Fruit fly (Drosophila melanogaster): ENCODE measurements around the gene CG7606.

The CG7606 gene

DNA sequence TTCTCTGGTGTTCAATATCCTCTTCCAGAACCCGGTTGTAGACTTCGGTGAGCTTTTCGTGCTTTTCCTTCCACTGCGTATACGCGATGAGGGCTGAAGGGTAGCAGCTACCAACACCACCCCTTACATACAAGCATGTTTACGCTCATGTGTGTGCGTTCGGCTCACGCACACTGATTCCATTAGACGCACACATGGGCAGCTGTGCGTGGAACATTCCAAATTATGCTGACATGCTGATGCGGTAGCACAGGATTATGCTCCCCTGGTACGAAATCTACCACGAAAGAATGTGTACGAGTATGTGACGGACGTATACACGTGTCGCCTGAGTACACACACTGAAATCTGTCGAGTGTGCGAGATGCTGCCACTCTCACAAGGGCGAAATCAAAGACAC lies 7.4 kb downstream of the CG7606 start (continued):
- TF ChIP-seq Stat92E (GFP tag; optimal IDR thresholded peaks at IDR 0.05) = no peak
- no peak for TF ChIP-seq wdn (GFP tag; IDR thresholded peaks at IDR 0.05)
- peak; percentile 7 for TF ChIP-seq pfk (GFP tag; optimal IDR thresholded peaks at IDR 0.05)
- peak; percentile 23; the same call in 1 of the 2 replicates for TF ChIP-seq amos (GFP tag; IDR thresholded peaks at IDR 0.05; ENCODE audit: partially characterized antibody)
- no peak for TF ChIP-seq hb (GFP tag; IDR thresholded peaks at IDR 0.05; ENCODE audit: partially characterized antibody)
- TF ChIP-seq CoRest (tag; optimal IDR thresholded peaks at IDR 0.05) = no peak
- TF ChIP-seq twi (tag; optimal IDR thresholded peaks at IDR 0.05) = peak; percentile 94
- TF ChIP-seq Sin3A (optimal IDR thresholded peaks at IDR 0.05) = no peak
- TF ChIP-seq CG12219 (GFP tag; optimal IDR thresholded peaks at IDR 0.05) = no peak
- peak; percentile 76 for TF ChIP-seq HLHmδ (GFP tag; optimal IDR thresholded peaks at IDR 0.05)
- TF ChIP-seq Poxn (GFP tag; IDR thresholded peaks at IDR 0.05) = no peak
- TF ChIP-seq CG2712 (tag; optimal IDR thresholded peaks at IDR 0.05) = no peak
- TF ChIP-seq Rfx (GFP tag; IDR thresholded peaks at IDR 0.05) = 0 out of 2 replicates have a peak, but pooled peaks have one; percentile 12
- no peak for TF ChIP-seq emc (GFP tag; optimal IDR thresholded peaks at IDR 0.05)
- 0 out of 3 replicates have a peak, but pooled peaks have one; percentile 14 for TF ChIP-seq HLH4C (GFP tag; IDR thresholded peaks at IDR 0.05; ENCODE audit: partially characterized antibody)
- peak; percentile 48 for TF ChIP-seq kni (GFP tag; optimal IDR thresholded peaks at IDR 0.05)
- TF ChIP-seq CG10274 (GFP tag; optimal IDR thresholded peaks at IDR 0.05) = no peak
- no peak for TF ChIP-seq Mrtf (GFP tag; IDR thresholded peaks at IDR 0.05)
- no peak for TF ChIP-seq CG10462 (GFP tag; optimal IDR thresholded peaks at IDR 0.05)
- TF ChIP-seq Kr (GFP tag; optimal IDR thresholded peaks at IDR 0.05) = peak; percentile 30
- peak; percentile 18 for TF ChIP-seq chn (GFP tag; optimal IDR thresholded peaks at IDR 0.05)
- TF ChIP-seq Dek (tag; optimal IDR thresholded peaks at IDR 0.05) = peak; percentile 23
- TF ChIP-seq tx (GFP tag; optimal IDR thresholded peaks at IDR 0.05) = no peak
- peak; percentile 66; the same call in 1 of the 2 replicates for TF ChIP-seq Bgb (GFP tag; IDR thresholded peaks at IDR 0.05; ENCODE audit: partially characterized antibody)
- no peak for TF ChIP-seq croc (GFP tag; conservative IDR thresholded peaks at IDR 0.05)
- TF ChIP-seq CG5953 (GFP tag; IDR thresholded peaks at IDR 0.05) = no peak
- TF ChIP-seq ab (GFP tag; optimal IDR thresholded peaks at IDR 0.05) = no peak
- no peak for TF ChIP-seq CG4404 (GFP tag; IDR thresholded peaks at IDR 0.05)
- no peak for TF ChIP-seq Spps (tag; optimal IDR thresholded peaks at IDR 0.05)
- TF ChIP-seq CG9609 (GFP tag; optimal IDR thresholded peaks at IDR 0.05) = no peak
- no peak for TF ChIP-seq CG6254 (GFP tag; optimal IDR thresholded peaks at IDR 0.05)
- TF ChIP-seq CG3407 (GFP tag; optimal IDR thresholded peaks at IDR 0.05) = no peak
- peak; percentile 41 for TF ChIP-seq vvl (GFP tag; IDR thresholded peaks at IDR 0.05)
- TF ChIP-seq lmd (GFP tag; IDR thresholded peaks at IDR 0.05) = no peak
- peak; percentile 85 for TF ChIP-seq mirr (GFP tag; optimal IDR thresholded peaks at IDR 0.05)
- TF ChIP-seq ftz-f1 (GFP tag; optimal IDR thresholded peaks at IDR 0.05) = no peak
- peak; percentile 13 for TF ChIP-seq Med (GFP tag)
- TF ChIP-seq unc-4 (GFP tag; IDR thresholded peaks at IDR 0.05; ENCODE audit: partially characterized antibody) = peak; percentile 35; the same call in 1 of the 2 replicates
- no peak for TF ChIP-seq bigmax (GFP tag; optimal IDR thresholded peaks at IDR 0.05)
- peak; percentile 97 for TF ChIP-seq cg (GFP tag; optimal IDR thresholded peaks at IDR 0.05)
- peak; percentile 61; the same call in 2 of the 3 replicates for TF ChIP-seq CG6791 (GFP tag; IDR thresholded peaks at IDR 0.05; ENCODE audit: partially characterized antibody)
- TF ChIP-seq CG7372 (GFP tag; IDR thresholded peaks at IDR 0.05) = peak; percentile 92
- TF ChIP-seq CG12299 (tag; optimal IDR thresholded peaks at IDR 0.05) = no peak
- TF ChIP-seq jigr1 (GFP tag; IDR thresholded peaks at IDR 0.05) = no peak
- no peak for TF ChIP-seq Chrac-16 (GFP tag; optimal IDR thresholded peaks at IDR 0.05)
- TF ChIP-seq sd (tag; optimal IDR thresholded peaks at IDR 0.05) = peak; percentile 89
- TF ChIP-seq CG15514 (GFP tag; optimal IDR thresholded peaks at IDR 0.05) = peak; percentile 11
- TF ChIP-seq CG1233 (GFP tag; optimal IDR thresholded peaks at IDR 0.05) = no peak
- no peak for TF ChIP-seq eve (GFP tag; optimal IDR thresholded peaks at IDR 0.05)
- peak; percentile 100 for TF ChIP-seq pros (GFP tag; optimal IDR thresholded peaks at IDR 0.05)
